Worm (Caenorhabditis elegans): ENCODE data around the gene Y67D2.2.

DNA sequence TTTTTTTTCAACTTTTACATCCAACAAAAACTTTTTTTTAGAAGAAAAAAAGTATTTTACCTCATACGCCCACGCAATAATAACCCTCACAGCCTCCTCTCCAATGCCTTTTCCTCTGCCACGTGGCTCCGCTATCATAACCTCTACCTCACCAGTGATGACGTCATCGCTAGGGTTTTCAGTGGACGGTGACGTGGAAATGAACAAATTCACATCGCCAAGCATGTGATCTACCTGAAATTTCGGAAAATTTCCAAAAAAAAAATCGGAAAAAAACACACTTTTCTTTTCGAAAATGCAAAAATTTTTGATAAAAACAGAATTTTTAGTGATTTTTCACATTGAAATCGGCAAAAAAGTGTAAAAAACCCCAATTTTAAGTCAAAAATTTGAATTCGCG lies 19.2 kb upstream of the Y67D2.2 start:
- no peak for TF ChIP-seq lsy-2 (tag; optimal IDR thresholded peaks at IDR 0.05)
- no peak for TF ChIP-seq nhr-76 (tag; optimal IDR thresholded peaks at IDR 0.05)
- TF ChIP-seq nhr-28 (tag; optimal IDR thresholded peaks at IDR 0.05) = no peak
- no peak for TF ChIP-seq sem-2 (GFP tag; optimal IDR thresholded peaks at IDR 0.05)
- no peak for TF ChIP-seq lin-32 (GFP tag; optimal IDR thresholded peaks at IDR 0.05)
- no peak for TF ChIP-seq sptf-1 (tag; optimal IDR thresholded peaks at IDR 0.05)
- TF ChIP-seq unc-62 (GFP tag; optimal IDR thresholded peaks at IDR 0.05) = no peak
- no peak for TF ChIP-seq unc-39 (tag; optimal IDR thresholded peaks at IDR 0.05)
